Fruit fly (Drosophila melanogaster): ENCODE data around the gene CG43740.

The CG43740 gene

dm6 chrX:10387672-10388071 lies 54.2 kb downstream of the CG43740 start (continued):
- TF ChIP-seq schlank (tag; optimal IDR thresholded peaks at IDR 0.05) (no peak), hkb (optimal IDR thresholded peaks at IDR 0.05) (no peak), hkb (GFP tag; IDR thresholded peaks at IDR 0.05) (peak; percentile 48), rib (GFP tag; IDR thresholded peaks at IDR 0.05) (0 out of 2 replicates have a peak, but pooled peaks have one; percentile 31), ERR (GFP tag; optimal IDR thresholded peaks at IDR 0.05) (no peak), Drgx (GFP tag; IDR thresholded peaks at IDR 0.05) (peak; percentile 15; the same call in 1 of the 2 replicates), CG4404 (GFP tag; IDR thresholded peaks at IDR 0.05) (0 out of 2 replicates have a peak, but pooled peaks have one; percentile 29), ara (GFP tag; IDR thresholded peaks at IDR 0.05) (peak; percentile 12; the same call in 1 of the 2 replicates), Abd-B (GFP tag; optimal IDR thresholded peaks at IDR 0.05) (peak; percentile 19), CHES-1-like (GFP tag; optimal IDR thresholded peaks at IDR 0.05) (peak; percentile 15), Side (GFP tag; optimal IDR thresholded peaks at IDR 0.05) (peak; percentile 5), CG42726 (GFP tag; IDR thresholded peaks at IDR 0.05; ENCODE audit: partially characterized antibody) (no peak), CG13424 (tag; optimal IDR thresholded peaks at IDR 0.05) (peak; percentile 21), Ets65A (GFP tag) (peak; percentile 94), Ssrp (tag; optimal IDR thresholded peaks at IDR 0.05) (no peak), hbn (GFP tag; IDR thresholded peaks at IDR 0.05; ENCODE audit: partially characterized antibody) (no peak), CG1603 (tag; optimal IDR thresholded peaks at IDR 0.05) (peak; percentile 64), Ada2b (GFP tag; IDR thresholded peaks at IDR 0.05) (peak; percentile 64), CG31365 (tag; optimal IDR thresholded peaks at IDR 0.05) (peak; percentile 10), Poxn (GFP tag; IDR thresholded peaks at IDR 0.05) (peak; percentile 34; the same call in 1 of the 2 replicates), NC2β (GFP tag; optimal IDR thresholded peaks at IDR 0.05) (no peak), pita (GFP tag; optimal IDR thresholded peaks at IDR 0.05) (no peak), CG32772 (GFP tag; IDR thresholded peaks at IDR 0.05) (0 out of 2 replicates have a peak, but pooled peaks have one; percentile 25), CG17359 (tag; optimal IDR thresholded peaks at IDR 0.05) (peak; percentile 44), CG9727 (GFP tag; optimal IDR thresholded peaks at IDR 0.05) (peak; percentile 31), Hsf (GFP tag; optimal IDR thresholded peaks at IDR 0.05) (peak; percentile 45), Nf-YB (GFP tag; optimal IDR thresholded peaks at IDR 0.05) (no peak), CG4820 (GFP tag; optimal IDR thresholded peaks at IDR 0.05) (peak; percentile 7), HHEX (GFP tag; optimal IDR thresholded peaks at IDR 0.05) (peak; percentile 3), ems (GFP tag; optimal IDR thresholded peaks at IDR 0.05) (peak; percentile 38), CoRest (tag; optimal IDR thresholded peaks at IDR 0.05) (peak; percentile 25), CG12299 (tag; optimal IDR thresholded peaks at IDR 0.05) (no peak), Hr3 (GFP tag; optimal IDR thresholded peaks at IDR 0.05) (no peak), unpg (GFP tag; optimal IDR thresholded peaks at IDR 0.05) (peak; percentile 38), ttk (GFP tag; IDR thresholded peaks at IDR 0.05) (peak; percentile 54; the same call in 1 of the 2 replicates), al (GFP tag; IDR thresholded peaks at IDR 0.05) (peak; percentile 48; the same call in 1 of the 2 replicates), ci (GFP tag; IDR thresholded peaks at IDR 0.05) (peak; percentile 61; the same call in 2 of the 3 replicates), az2 (GFP tag; optimal IDR thresholded peaks at IDR 0.05) (peak; percentile 39), Xbp1 (GFP tag; optimal IDR thresholded peaks at IDR 0.05) (peak; percentile 33), sr (GFP tag; IDR thresholded peaks at IDR 0.05) (peak; percentile 49; the same call in 1 of the 3 replicates), CG14441 (GFP tag; IDR thresholded peaks at IDR 0.05) (peak; percentile 56), tgo (GFP tag; IDR thresholded peaks at IDR 0.05) (peak; percentile 56; the same call in 2 of the 3 replicates), ftz-f1 (GFP tag; optimal IDR thresholded peaks at IDR 0.05) (peak; percentile 64), fd96Cb (tag; optimal IDR thresholded peaks at IDR 0.05) (peak; percentile 7), dpn (GFP tag; optimal IDR thresholded peaks at IDR 0.05) (peak; percentile 10 to 52), CG12155 (GFP tag; optimal IDR thresholded peaks at IDR 0.05) (peak; percentile 30), CG30403 (GFP tag; optimal IDR thresholded peaks at IDR 0.05) (peak; percentile 32), CG4617 (GFP tag; optimal IDR thresholded peaks at IDR 0.05; ENCODE audit: borderline replicate concordance) (no peak), CG11560 (tag; IDR thresholded peaks at IDR 0.05) (no peak), Hr51 (GFP tag; optimal IDR thresholded peaks at IDR 0.05) (peak in 1 of 2 experiments; percentile 36), NfI (GFP tag; optimal IDR thresholded peaks at IDR 0.05) (peak; percentile 31)

Data from whole organism, embryonic.